Worm (Caenorhabditis elegans): ENCODE results near the gene T02D1.4.

Gene T02D1.4

DNA sequence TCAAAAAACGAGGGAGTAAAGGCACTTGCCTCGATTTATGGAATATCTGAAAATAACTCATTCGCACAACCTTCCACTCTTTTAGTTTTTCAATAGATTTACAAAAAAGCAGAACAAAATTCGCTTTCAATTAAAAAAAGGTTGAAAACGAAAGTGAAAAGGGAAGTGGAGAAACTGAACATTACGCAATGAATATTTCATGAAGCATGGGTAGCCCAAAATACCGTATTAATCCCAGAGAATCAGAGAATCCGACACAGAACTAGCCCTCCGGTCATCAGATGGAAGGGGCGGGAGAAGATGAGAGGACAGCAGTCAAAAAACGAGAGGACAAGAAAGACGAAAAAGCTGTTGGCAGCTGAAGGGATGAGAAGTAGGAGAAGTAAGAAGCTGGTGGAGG, 28.1 kb upstream of the T02D1.4 start, which contains the start of gene C30H6.5 (continued):
- no peak for TF ChIP-seq dmd-9 (GFP tag; IDR thresholded peaks at IDR 0.05)

DNA sequence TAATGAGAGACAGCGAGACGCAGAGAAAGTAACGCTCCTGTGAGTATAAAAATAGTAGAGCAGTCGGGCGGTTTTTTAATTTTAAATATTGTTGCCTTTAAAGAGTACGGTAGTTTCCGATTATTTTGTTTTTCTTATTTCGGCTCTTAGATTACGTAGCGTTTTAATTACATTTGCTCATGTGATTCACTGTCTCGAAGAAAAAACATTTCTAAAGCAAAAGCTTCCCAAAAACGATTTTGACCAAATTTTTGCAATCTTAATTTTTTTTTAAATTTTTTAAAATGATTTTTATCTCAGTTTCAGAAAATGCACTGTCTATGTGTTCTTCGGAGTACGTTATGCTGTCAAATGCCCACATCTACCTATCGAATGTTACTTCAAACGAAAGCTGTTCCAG, 23.4 kb upstream of the T02D1.4 start, which contains the start of gene haf-1:
TSS of gene haf-1 (plus strand) at position 301 of the 400 bp plus-strand sequence.
- TF ChIP-seq ctbp-1 (GFP tag; IDR thresholded peaks at IDR 0.05) (no peak), daf-16 (GFP tag; optimal IDR thresholded peaks at IDR 0.05) (no peak), daf-16 (tag; optimal IDR thresholded peaks at IDR 0.05) (peak; percentile 59)

DNA sequence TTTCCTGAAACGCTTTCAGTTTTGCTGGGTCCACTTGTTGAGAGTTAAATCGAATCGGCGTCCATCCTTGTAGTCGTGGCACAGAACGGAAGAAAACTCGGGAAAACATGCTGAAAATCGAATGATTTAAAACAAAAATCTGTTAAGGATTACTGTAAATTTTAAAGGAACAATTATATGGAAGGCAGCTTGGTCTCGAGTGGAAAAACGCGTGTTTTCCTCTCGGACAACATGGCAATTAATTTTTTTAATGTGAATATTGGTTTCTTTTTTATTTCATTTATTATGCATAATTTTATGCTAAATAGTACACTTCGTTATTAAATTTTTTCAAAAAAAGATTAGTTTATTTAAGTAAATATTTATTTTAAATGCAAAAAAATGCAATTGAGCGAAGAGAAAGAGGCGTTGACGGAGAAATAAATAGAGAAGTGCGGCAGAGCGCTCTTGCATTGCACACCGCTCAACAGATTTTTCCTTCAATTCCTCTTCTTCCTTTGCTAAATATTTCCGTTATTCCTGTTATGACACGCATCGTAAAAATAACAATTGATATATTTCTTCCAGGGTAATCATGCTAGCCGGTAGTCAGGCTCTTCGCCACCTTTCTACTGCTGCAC, 19.4 kb upstream of the T02D1.4 start, which contains the start of the genes C30H6.9 and dlat-2:
TSS of gene C30H6.9 (minus strand) at position 110 of the 620 bp plus-strand sequence.
TSS of gene dlat-2 (plus strand) at position 566 of the 620 bp plus-strand sequence.
- no peak for TF ChIP-seq ztf-11 (tag; optimal IDR thresholded peaks at IDR 0.05)
- no peak for TF ChIP-seq hmg-1.1 (GFP tag; IDR thresholded peaks at IDR 0.05)
- TF ChIP-seq nhr-10 (tag; optimal IDR thresholded peaks at IDR 0.05), result no peak
- peak; percentile 85 for TF ChIP-seq lin-38 (GFP tag; IDR thresholded peaks at IDR 0.05)
- no peak for TF ChIP-seq cey-2 (tag; optimal IDR thresholded peaks at IDR 0.05; ENCODE audit: borderline replicate concordance, insufficient read depth)
- TF ChIP-seq snpc-1.2 (GFP tag; IDR thresholded peaks at IDR 0.05), result peak; percentile 71
- TF ChIP-seq F37D6.2 (tag; optimal IDR thresholded peaks at IDR 0.05), result no peak
- TF ChIP-seq ama-1 (optimal IDR thresholded peaks at IDR 0.05), result no peak
- no peak for TF ChIP-seq madf-5 (GFP tag; IDR thresholded peaks at IDR 0.05)
- TF ChIP-seq mes-2 (tag; optimal IDR thresholded peaks at IDR 0.05; ENCODE audit: poor library complexity, severe bottlenecking), result peak; percentile 24
- TF ChIP-seq daf-8 (GFP tag; IDR thresholded peaks at IDR 0.05), result no peak
- no peak for TF ChIP-seq F10B5.3 (tag; optimal IDR thresholded peaks at IDR 0.05)
- no peak for TF ChIP-seq Y48G9A.11 (GFP tag; IDR thresholded peaks at IDR 0.05)
- no peak for TF ChIP-seq jun-1 (tag; optimal IDR thresholded peaks at IDR 0.05)
- peak; percentile 50 for TF ChIP-seq dpl-1 (GFP tag; optimal IDR thresholded peaks at IDR 0.05)
- no peak for TF ChIP-seq nhr-237 (tag; optimal IDR thresholded peaks at IDR 0.05)
- peak; percentile 28 for TF ChIP-seq nhr-28 (tag; optimal IDR thresholded peaks at IDR 0.05)
- TF ChIP-seq dve-1 (tag; optimal IDR thresholded peaks at IDR 0.05; ENCODE audit: insufficient read depth), result peak; percentile 17
- no peak for TF ChIP-seq daf-16 (GFP tag; optimal IDR thresholded peaks at IDR 0.05)
- TF ChIP-seq daf-16 (tag; optimal IDR thresholded peaks at IDR 0.05), result peak; percentile 48
- no peak for TF ChIP-seq set-16 (GFP tag; IDR thresholded peaks at IDR 0.05)
- no peak for TF ChIP-seq php-3 (GFP tag; IDR thresholded peaks at IDR 0.05)
- peak in 1 of 2 experiments; percentile 43 for TF ChIP-seq lsy-2 (tag; optimal IDR thresholded peaks at IDR 0.05)
- TF ChIP-seq Y75B8A.6 (GFP tag; IDR thresholded peaks at IDR 0.05), result no peak
- TF ChIP-seq pha-4 (GFP tag; IDR thresholded peaks at IDR 0.05), result no peak
- peak; percentile 40 for TF ChIP-seq pha-4 (tag; optimal IDR thresholded peaks at IDR 0.05)
- TF ChIP-seq attf-4 (tag; optimal IDR thresholded peaks at IDR 0.05), result no peak
- no peak for TF ChIP-seq gei-8 (GFP tag; optimal IDR thresholded peaks at IDR 0.05)
- no peak for TF ChIP-seq pqm-1 (tag; optimal IDR thresholded peaks at IDR 0.05)
- TF ChIP-seq zip-2 (tag; optimal IDR thresholded peaks at IDR 0.05), result no peak
- TF ChIP-seq tra-1 (GFP tag; IDR thresholded peaks at IDR 0.05), result no peak

DNA sequence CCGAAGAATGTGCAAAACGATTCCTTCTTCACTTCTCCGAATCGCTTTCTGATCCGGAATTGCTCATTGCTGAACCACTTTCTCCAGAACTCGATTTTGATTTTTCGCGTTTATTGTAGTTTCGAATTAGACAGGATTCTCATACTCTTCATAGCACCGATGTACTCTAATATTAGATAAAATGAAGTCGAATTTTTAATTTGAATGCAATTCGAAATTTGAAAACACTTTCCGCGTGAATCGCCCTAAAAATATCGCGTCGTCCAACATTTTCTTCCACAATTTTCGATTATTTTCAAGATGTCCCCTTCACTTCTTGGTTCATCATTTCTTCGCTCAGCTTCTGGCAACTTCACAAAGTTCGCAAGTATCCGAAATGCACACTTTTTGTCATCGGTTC, 17.5 kb upstream of the T02D1.4 start, which contains the start of gene C30H6.8:
TSS of gene C30H6.8 (plus strand) at position 301 of the 400 bp plus-strand sequence.
- TF ChIP-seq unc-62 (GFP tag; optimal IDR thresholded peaks at IDR 0.05 in 1 of 2) (peak in 1 of 2 experiments; percentile 80), unc-62 (tag; optimal IDR thresholded peaks at IDR 0.05) (no peak), Y105C5A.15 (GFP tag; IDR thresholded peaks at IDR 0.05) (no peak)
